Worm (Caenorhabditis elegans) whole organism, L4 larva: ENCODE results near the gene mlck-1.

Experiments used
- F26F4.8 ChIP-seq: fragments of 200-800 bp; sonication (Bioruptor generic); conservative IDR thresholded peaks from 2 replicates; pipeline ENCODE4 v1.3.6; 2022; ENCODE audit warnings: missing genetic modification characterization, missing compliant biosample characterization
- Y75B8A.6 ChIP-seq: fragments of 200-800 bp; sonication (Bioruptor generic); IDR thresholded peaks from 2 replicates; pipeline ENCODE4 v1.3.6; 2022; ENCODE audit warnings: missing genetic modification reagents, missing genetic modification characterization, missing compliant biosample characterization
- aly-2 ChIP-seq: sonication (generic microtip); optimal IDR thresholded peaks from 2 replicates; lab custom pipeline; 2018; ENCODE audit warnings: missing biosample characterization, missing genetic modification characterization
- ama-1 ChIP-seq: fragments of 150-350 bp; optimal IDR thresholded peaks from 2 replicates; lab custom pipeline; 2014; ENCODE audit warnings: inconsistent platforms, mixed read lengths
- ces-1 ChIP-seq: fragments of 150-350 bp; sonication (generic microtip); optimal IDR thresholded peaks from 4 replicates; lab custom pipeline; 2014; ENCODE audit warnings: missing biosample characterization, missing genetic modification reagents, missing genetic modification characterization
- dve-1 ChIP-seq: sonication (generic microtip); optimal IDR thresholded peaks from 2 replicates; lab custom pipeline; 2017; ENCODE audit warnings: antibody characterized with exemption, mild to moderate bottlenecking, missing genetic modification characterization, missing compliant biosample characterization; ENCODE audit not compliant: insufficient read depth
- egl-27 ChIP-seq: sonication (generic microtip); optimal IDR thresholded peaks from 3 replicates; lab custom pipeline; 2017; ENCODE audit warnings: missing biosample characterization, missing genetic modification reagents, missing genetic modification characterization
- fkh-10 ChIP-seq: fragments of 150-350 bp; optimal IDR thresholded peaks from 2 replicates; lab custom pipeline; 2014; ENCODE audit warnings: missing biosample characterization, missing genetic modification reagents, missing genetic modification characterization
- mdl-1 ChIP-seq, 2 experiments: fragments of 150-350 bp in 1 of 2; sonication (generic microtip) in 1 of 2; optimal IDR thresholded peaks; 2 replicates each; lab custom pipeline; 2014 to 2017; ENCODE audit warnings: missing biosample characterization in 2 of 2, missing genetic modification characterization in 2 of 2
- nhr-11 ChIP-seq: fragments of 150-350 bp; optimal IDR thresholded peaks from 2 replicates; lab custom pipeline; 2014; ENCODE audit warnings: missing biosample characterization, missing genetic modification characterization
- nhr-48 ChIP-seq: sonication (generic microtip); optimal IDR thresholded peaks from 2 replicates; lab custom pipeline; 2016; ENCODE audit warnings: mild to moderate bottlenecking, missing genetic modification characterization, missing compliant biosample characterization
- nhr-77 ChIP-seq: fragments of 150-350 bp; optimal IDR thresholded peaks from 2 replicates; lab custom pipeline; 2014; ENCODE audit warnings: missing biosample characterization, missing genetic modification characterization
- set-16 ChIP-seq: fragments of 200-800 bp; sonication (Bioruptor generic); IDR thresholded peaks from 2 replicates; pipeline ENCODE4 v1.3.6; 2022; ENCODE audit warnings: missing genetic modification reagents, missing genetic modification characterization, missing compliant biosample characterization
- zag-1 ChIP-seq: fragments of 150-350 bp; optimal IDR thresholded peaks from 2 replicates; lab custom pipeline; 2014; ENCODE audit warnings: missing biosample characterization, missing genetic modification characterization

DNA sequence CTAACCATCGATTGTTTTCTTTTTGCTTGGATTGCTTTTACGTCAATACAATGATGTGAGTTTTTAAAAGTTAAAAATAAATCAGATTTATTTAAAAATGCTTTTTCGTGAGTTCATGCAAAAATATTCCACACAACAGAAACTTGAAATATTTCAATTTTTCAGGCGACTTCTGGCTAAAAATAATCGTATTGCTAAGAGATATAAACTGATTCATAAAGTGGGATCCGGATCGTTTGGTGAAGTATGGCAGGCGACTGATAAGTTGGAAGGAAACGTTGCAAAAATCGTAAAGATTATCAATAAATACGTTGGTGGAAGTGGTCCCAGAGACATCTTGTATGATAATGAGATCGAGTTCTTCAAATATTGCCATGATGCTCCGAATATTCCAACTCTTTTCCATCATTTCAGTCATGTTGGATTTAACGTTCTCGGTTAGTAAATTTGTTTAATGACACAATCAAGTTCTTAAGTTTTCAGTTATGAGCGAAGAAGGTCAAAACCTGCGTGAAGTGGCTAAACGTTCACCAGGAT lies 9.0 kb downstream of the mlck-1 start, which contains the start of gene ZC373.3:
- no peak for TF ChIP-seq egl-27 (tag; lab: Kevin White, UChicago)
- TF ChIP-seq Y75B8A.6 (GFP tag; lab: Robert Waterston, UW), result no peak
- TF ChIP-seq nhr-11 (tag; lab: Kevin White, UChicago), result no peak
- no peak for TF ChIP-seq ama-1 (lab: Kevin White, UChicago)
- TF ChIP-seq dve-1 (tag; lab: Kevin White, UChicago), result no peak
- TF ChIP-seq ces-1, result no peak
- TF ChIP-seq nhr-48 (tag; lab: Kevin White, UChicago), result no peak
- TF ChIP-seq fkh-10 (GFP tag; lab: Kevin White, UChicago), result no peak
- no peak for TF ChIP-seq set-16 (GFP tag; lab: Robert Waterston, UW)
- no peak for TF ChIP-seq zag-1 (tag; lab: Kevin White, UChicago)
- no peak for TF ChIP-seq mdl-1 (tag; optimal IDR thresholded peaks at IDR 0.05; lab: Kevin White, UChicago)
- no peak for TF ChIP-seq nhr-77 (tag; lab: Kevin White, UChicago)
- no peak for TF ChIP-seq aly-2 (tag; lab: Kevin White, UChicago)
- TF ChIP-seq F26F4.8 (GFP tag; lab: Robert Waterston, UW), result no peak
